Fruit fly (Drosophila melanogaster): ENCODE results near the gene Trmt61.

The Trmt61 gene

dm6 chr3R:26020244-26021171 lies 38.8 kb upstream of the Trmt61 start (continued):
- TF ChIP-seq CG10209 (GFP tag; optimal IDR thresholded peaks at IDR 0.05) = peak; percentile 69
- TF ChIP-seq Mad (GFP tag; optimal IDR thresholded peaks at IDR 0.05) = no peak
- no peak for TF ChIP-seq ro (GFP tag; IDR thresholded peaks at IDR 0.05)
- peak; percentile 65 for TF ChIP-seq CG17385 (GFP tag; optimal IDR thresholded peaks at IDR 0.05)
- TF ChIP-seq Mrtf (GFP tag; IDR thresholded peaks at IDR 0.05) = 0 out of 3 replicates have a peak, but pooled peaks have one; percentile 35
- no peak for TF ChIP-seq GATAe (GFP tag; conservative IDR thresholded peaks at IDR 0.05)
- no peak for TF ChIP-seq Hr78 (GFP tag; optimal IDR thresholded peaks at IDR 0.05)
- no peak for TF ChIP-seq amos (GFP tag; IDR thresholded peaks at IDR 0.05; ENCODE audit: partially characterized antibody)
- no peak for TF ChIP-seq jumu (GFP tag; optimal IDR thresholded peaks at IDR 0.05)
- TF ChIP-seq CG2199 (GFP tag; IDR thresholded peaks at IDR 0.05) = no peak
- peak; percentile 14 for TF ChIP-seq cato (GFP tag; optimal IDR thresholded peaks at IDR 0.05; ENCODE audit: borderline replicate concordance)
- TF ChIP-seq hkb (optimal IDR thresholded peaks at IDR 0.05) = no peak
- peak; percentile 37 for TF ChIP-seq hkb (GFP tag; IDR thresholded peaks at IDR 0.05)
- no peak for TF ChIP-seq fd64A (GFP tag; optimal IDR thresholded peaks at IDR 0.05)
- TF ChIP-seq CG7556 (GFP tag; optimal IDR thresholded peaks at IDR 0.05) = peak; percentile 70
- TF ChIP-seq Dref (GFP tag; IDR thresholded peaks at IDR 0.05) = no peak
- TF ChIP-seq repo (GFP tag; optimal IDR thresholded peaks at IDR 0.05) = no peak
- TF ChIP-seq gcm2 (GFP tag; optimal IDR thresholded peaks at IDR 0.05) = no peak
- TF ChIP-seq CG4707 (GFP tag; optimal IDR thresholded peaks at IDR 0.05) = peak; percentile 2
- TF ChIP-seq CG18476 (GFP tag; optimal IDR thresholded peaks at IDR 0.05) = peak; percentile 10
- TF ChIP-seq ftz-f1 (GFP tag; optimal IDR thresholded peaks at IDR 0.05) = peak; percentile 81
- TF ChIP-seq seq (GFP tag; IDR thresholded peaks at IDR 0.05) = peak; percentile 30; the same call in 1 of the 2 replicates
- no peak for TF ChIP-seq vfl (GFP tag; optimal IDR thresholded peaks at IDR 0.05)
- peak; percentile 14 for TF ChIP-seq jing (GFP tag; optimal IDR thresholded peaks at IDR 0.05)
- no peak for TF ChIP-seq ham (GFP tag; IDR thresholded peaks at IDR 0.05)
- no peak for TF ChIP-seq tna (GFP tag; IDR thresholded peaks at IDR 0.05; ENCODE audit: partially characterized antibody)
- peak; percentile 84 for TF ChIP-seq CG11504 (tag; optimal IDR thresholded peaks at IDR 0.05)
- peak; percentile 60 for TF ChIP-seq org-1 (GFP tag; optimal IDR thresholded peaks at IDR 0.05)
- TF ChIP-seq corto (GFP tag; optimal IDR thresholded peaks at IDR 0.05) = no peak
- no peak for TF ChIP-seq CG4328 (GFP tag; optimal IDR thresholded peaks at IDR 0.05)
- peak in 1 of 2 experiments; percentile 21 for TF ChIP-seq crp (GFP tag; optimal IDR thresholded peaks at IDR 0.05)
- peak; percentile 47; the same call in 2 of the 3 replicates for TF ChIP-seq B-H1 (GFP tag; IDR thresholded peaks at IDR 0.05)
- peak; percentile 71 for TF ChIP-seq CG3281 (GFP tag; optimal IDR thresholded peaks at IDR 0.05)
- TF ChIP-seq lbe (GFP tag; optimal IDR thresholded peaks at IDR 0.05) = peak; percentile 46
- TF ChIP-seq CG31365 (tag; optimal IDR thresholded peaks at IDR 0.05) = no peak
- peak; percentile 65; the same call in 2 of the 3 replicates for TF ChIP-seq sr (GFP tag; IDR thresholded peaks at IDR 0.05)
- no peak for TF ChIP-seq CG8089 (GFP tag; optimal IDR thresholded peaks at IDR 0.05)
- no peak for TF ChIP-seq Sin3A (optimal IDR thresholded peaks at IDR 0.05)
- TF ChIP-seq CG17612 (GFP tag; IDR thresholded peaks at IDR 0.05) = no peak
- no peak for TF ChIP-seq fd102C (GFP tag; optimal IDR thresholded peaks at IDR 0.05)
- peak; percentile 39; the same call in 2 of the 3 replicates for TF ChIP-seq CG14050 (GFP tag; IDR thresholded peaks at IDR 0.05)
- peak; percentile 63 for TF ChIP-seq Fer1 (GFP tag; optimal IDR thresholded peaks at IDR 0.05)
- TF ChIP-seq CG33557 (GFP tag; optimal IDR thresholded peaks at IDR 0.05) = peak; percentile 11
- TF ChIP-seq CG15601 (tag; optimal IDR thresholded peaks at IDR 0.05) = peak; percentile 57
- 0 out of 3 replicates have a peak, but pooled peaks have one; percentile 35 for TF ChIP-seq CG11093 (GFP tag; IDR thresholded peaks at IDR 0.05)
- no peak for TF ChIP-seq CG17186 (GFP tag; optimal IDR thresholded peaks at IDR 0.05)
- peak; percentile 37 for TF ChIP-seq CG17802 (tag; optimal IDR thresholded peaks at IDR 0.05)
- peak; percentile 100 for TF ChIP-seq crol (GFP tag; IDR thresholded peaks at IDR 0.05)
